Worm (Caenorhabditis elegans): Measurements from ENCODE around the gene C05D9.3.

DNA sequence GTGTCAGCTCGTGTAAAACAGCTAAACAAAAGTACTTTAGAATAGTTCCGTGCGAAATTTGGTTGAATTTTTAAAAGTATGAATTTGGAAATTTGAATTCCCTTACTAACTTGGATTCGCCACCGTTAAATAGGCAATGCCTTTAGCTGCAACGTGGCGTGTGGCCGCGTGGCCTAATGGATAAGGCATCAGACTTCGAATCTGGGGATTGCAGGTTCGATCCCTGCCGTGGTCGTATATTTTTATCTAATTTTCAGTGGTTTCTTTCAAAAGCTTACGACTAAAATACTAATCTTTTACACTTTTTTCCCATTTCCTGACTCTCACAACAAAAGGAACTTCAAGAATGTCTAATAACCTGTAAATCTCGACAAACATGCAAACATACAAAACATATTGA is 22.0 kb upstream of the C05D9.3 start:
- TF ChIP-seq zag-1 (tag; optimal IDR thresholded peaks at IDR 0.05) (no peak), lin-15B (tag; optimal IDR thresholded peaks at IDR 0.05) (no peak), pha-4 (tag; optimal IDR thresholded peaks at IDR 0.05) (no peak), unc-62 (GFP tag; optimal IDR thresholded peaks at IDR 0.05) (no peak), fkh-10 (GFP tag; optimal IDR thresholded peaks at IDR 0.05) (no peak), skn-1 (tag; optimal IDR thresholded peaks at IDR 0.05) (no peak)
